Worm (Caenorhabditis elegans): ENCODE measurements around the gene F35H12.6.
"Not testable (repeated sequence)": the region's sequence is repeated elsewhere in the genome, so short reads cannot be mapped to it uniquely, and the experiment has no call there.

ce11 chrX:943698-944097 is 30.6 kb downstream of the F35H12.6 start:
- TF ChIP-seq rec-8 (tag; optimal IDR thresholded peaks at IDR 0.05); bed-1 (GFP tag; IDR thresholded peaks at IDR 0.05); gei-17 (GFP tag; optimal IDR thresholded peaks at IDR 0.05); unc-62 (GFP tag; optimal IDR thresholded peaks at IDR 0.05); fkh-3 (tag; optimal IDR thresholded peaks at IDR 0.05); pha-4 (tag; optimal IDR thresholded peaks at IDR 0.05); attf-3 (GFP tag; conservative IDR thresholded peaks at IDR 0.05); ama-1 (optimal IDR thresholded peaks at IDR 0.05); ama-1 (GFP tag; optimal IDR thresholded peaks at IDR 0.05); ZK185.1 (tag; optimal IDR thresholded peaks at IDR 0.05; ENCODE audit: poor library complexity, severe bottlenecking); aptf-2 (GFP tag; conservative IDR thresholded peaks at IDR 0.05): not testable (repeated sequence)
- TF ChIP-seq Y56A3A.18 (GFP tag; IDR thresholded peaks at IDR 0.05): 0 out of 2 replicates have a peak, but pooled peaks have one; percentile 48

Data from whole organism, young adult.